Fruit fly (Drosophila melanogaster): ENCODE measurements around the gene Mst87F.

Mst87F gene

DNA sequence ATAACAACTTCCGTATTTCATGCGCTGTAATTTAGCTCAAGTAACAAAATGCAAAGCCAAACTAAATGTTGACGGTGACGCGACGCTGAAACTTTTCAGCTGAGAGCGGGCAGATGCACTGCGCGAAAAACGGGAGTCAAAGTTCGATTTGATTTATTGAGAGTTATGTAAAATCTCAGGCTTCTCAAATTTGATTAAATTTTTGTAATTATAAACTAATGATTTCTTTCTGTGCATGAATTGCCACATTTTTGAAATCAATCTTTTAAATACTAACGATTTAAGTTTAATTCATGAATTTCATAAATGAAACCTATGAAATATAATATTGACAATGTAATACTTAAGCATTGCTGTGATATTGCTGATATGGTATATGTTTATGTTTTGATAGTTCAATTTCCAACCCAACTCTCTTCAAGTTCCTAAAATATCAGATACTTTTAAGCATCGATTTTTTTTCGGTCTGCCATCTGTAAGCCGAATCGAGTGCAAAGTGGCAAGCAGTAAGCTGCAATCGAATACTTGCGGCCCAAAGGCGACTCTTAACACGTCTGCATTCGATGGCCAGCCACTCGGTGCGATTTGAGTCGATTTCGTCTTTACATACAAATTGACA is 5.1 kb downstream of the Mst87F start:
- TF ChIP-seq psq (optimal IDR thresholded peaks at IDR 0.05) (no peak), pan (optimal IDR thresholded peaks at IDR 0.05) (no peak)

- TF ChIP-seq CG8478 (optimal IDR thresholded peaks at IDR 0.05) (no peak), psq (optimal IDR thresholded peaks at IDR 0.05) (no peak), Dll (optimal IDR thresholded peaks at IDR 0.05) (no peak), EcR (GFP tag; optimal IDR thresholded peaks at IDR 0.05) (peak in 1 of 2 experiments; percentile 10), pan (optimal IDR thresholded peaks at IDR 0.05) (no peak), usp (GFP tag; optimal IDR thresholded peaks at IDR 0.05) (no peak)
These were observed 7.3 kb downstream of the Mst87F start for dm6 chr3R:13820483-13820882.

DNA sequence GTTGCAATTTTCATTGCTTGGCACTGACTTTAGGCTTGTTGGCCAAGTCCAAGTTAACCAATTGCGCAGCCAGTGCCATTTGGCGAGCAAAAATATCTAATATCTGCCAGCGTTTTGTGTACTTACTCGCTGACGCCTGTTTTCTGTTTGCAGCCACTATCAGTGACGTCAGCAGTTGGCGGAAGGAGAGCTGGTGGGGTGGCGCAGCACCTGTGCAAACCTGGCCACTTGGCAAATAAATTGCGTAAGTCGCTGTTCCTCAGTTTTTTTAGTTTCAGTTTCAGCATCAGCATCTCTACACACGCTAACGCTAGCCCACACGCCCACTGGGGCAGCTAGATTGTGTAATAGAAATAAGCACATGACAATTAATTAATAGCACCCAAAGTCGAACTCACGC is 8.8 kb downstream of the Mst87F start:
- TF ChIP-seq EcR (GFP tag; optimal IDR thresholded peaks at IDR 0.05): no peak
- no peak for TF ChIP-seq CG8478 (optimal IDR thresholded peaks at IDR 0.05)

dm6 chr3R:13817480-13818305 is 10.1 kb downstream of the Mst87F start:
- no peak for TF ChIP-seq usp (GFP tag; optimal IDR thresholded peaks at IDR 0.05)
- peak in 1 of 2 experiments; percentile 28 for TF ChIP-seq EcR (GFP tag; optimal IDR thresholded peaks at IDR 0.05)

DNA sequence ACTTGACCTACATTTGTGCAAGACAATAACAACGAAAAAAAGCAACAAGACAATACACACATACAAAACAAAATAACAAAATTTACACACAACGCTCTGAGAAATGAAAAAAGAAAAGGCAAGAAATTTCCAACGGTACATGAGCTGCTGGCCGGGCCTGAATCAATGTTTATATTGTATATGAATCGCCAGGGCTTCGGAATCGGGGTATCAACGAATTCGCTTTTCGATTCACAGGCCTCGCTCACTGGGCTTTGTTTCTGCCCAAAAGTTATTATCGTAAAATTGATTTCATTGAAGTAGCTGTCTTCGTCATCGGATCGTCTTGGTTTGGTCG is 11.5 kb downstream of the Mst87F start:
- TF ChIP-seq CG8478 (optimal IDR thresholded peaks at IDR 0.05) (no peak), usp (GFP tag; optimal IDR thresholded peaks at IDR 0.05) (no peak), psq (optimal IDR thresholded peaks at IDR 0.05) (no peak), Dll (optimal IDR thresholded peaks at IDR 0.05) (no peak), EcR (GFP tag; optimal IDR thresholded peaks at IDR 0.05) (no peak), pan (optimal IDR thresholded peaks at IDR 0.05) (no peak)

DNA sequence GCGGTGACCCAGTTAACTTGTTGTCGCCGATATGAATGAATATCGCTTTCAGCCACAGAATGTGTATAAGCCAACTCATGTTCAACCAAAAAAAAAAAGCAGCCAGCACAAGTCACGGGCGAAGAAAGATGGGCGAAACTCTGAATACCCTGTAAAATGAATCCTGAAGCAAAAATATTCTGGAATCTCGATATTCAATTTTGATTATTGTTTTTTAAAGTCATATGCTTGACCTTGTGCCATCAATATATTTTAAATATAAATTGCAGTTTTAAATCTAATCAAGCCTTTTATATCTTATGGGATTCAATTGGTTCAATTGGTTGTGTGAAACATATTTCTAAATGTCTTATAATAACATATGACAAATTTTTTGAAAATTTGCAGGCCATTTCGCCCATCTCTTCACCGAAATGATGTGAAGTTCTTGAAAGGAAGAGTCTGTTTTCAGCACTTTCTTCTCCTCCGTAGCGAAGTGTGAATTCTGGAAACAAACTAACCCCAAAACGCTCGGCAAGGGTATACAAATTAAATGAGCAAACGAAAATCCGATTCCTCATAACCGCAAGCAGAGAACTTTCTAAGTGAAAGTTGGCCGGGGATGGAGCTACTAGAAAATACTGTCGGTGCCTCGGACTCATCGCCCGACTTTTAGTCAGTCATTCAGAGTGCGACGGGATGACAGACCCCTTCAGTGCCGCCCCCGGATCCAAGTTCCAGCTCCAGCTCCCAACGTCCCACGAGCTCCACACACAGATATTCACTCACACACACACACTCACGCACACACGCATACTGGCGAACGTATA is 12.0 kb downstream of the Mst87F start:
- TF ChIP-seq EcR (GFP tag; optimal IDR thresholded peaks at IDR 0.05) (no peak), pan (optimal IDR thresholded peaks at IDR 0.05) (peak; percentile 50)

DNA sequence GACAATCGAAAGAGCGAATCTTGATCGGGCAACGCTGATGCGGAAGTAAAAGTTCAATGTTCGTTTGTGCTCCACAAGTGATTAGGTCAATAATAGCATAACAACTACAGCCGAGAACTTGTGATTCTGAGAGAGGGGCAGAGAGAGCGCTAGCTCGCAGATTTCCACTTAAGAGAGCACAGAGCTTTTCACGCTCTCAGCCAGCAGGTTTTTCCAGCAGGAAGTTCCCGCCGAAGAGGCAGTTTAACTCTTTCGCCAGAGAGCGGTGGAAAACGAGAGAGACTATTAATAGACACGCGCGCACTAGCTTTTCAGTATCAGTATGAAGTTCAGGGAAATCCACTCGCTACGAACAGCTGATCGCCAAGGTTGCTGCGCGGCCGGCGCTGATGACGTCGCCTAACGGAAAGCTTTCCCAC is 12.8 kb downstream of the Mst87F start:
- TF ChIP-seq EcR (GFP tag; optimal IDR thresholded peaks at IDR 0.05) (peak in 1 of 2 experiments; percentile 46), usp (GFP tag; optimal IDR thresholded peaks at IDR 0.05) (no peak), Dll (optimal IDR thresholded peaks at IDR 0.05) (peak; percentile 26)

dm6 chr3R:13812736-13813250 is 15.0 kb downstream of the Mst87F start, which contains the start of the genes tal-1A, tal-2A, tal-3A and tal-AA:
Gene tal-1A (plus strand): TSS chr3R:13813109.
Gene tal-2A (plus strand): TSS chr3R:13813109.
Gene tal-3A (plus strand): TSS chr3R:13813109.
Gene tal-AA (plus strand): TSS chr3R:13813109.
- TF ChIP-seq pan (optimal IDR thresholded peaks at IDR 0.05) (no peak), usp (GFP tag; optimal IDR thresholded peaks at IDR 0.05) (no peak), CG8478 (optimal IDR thresholded peaks at IDR 0.05) (peak; percentile 11), psq (optimal IDR thresholded peaks at IDR 0.05) (no peak), Dll (optimal IDR thresholded peaks at IDR 0.05) (peak; percentile 94), EcR (GFP tag; optimal IDR thresholded peaks at IDR 0.05) (peak in 1 of 2 experiments; percentile 20)

DNA sequence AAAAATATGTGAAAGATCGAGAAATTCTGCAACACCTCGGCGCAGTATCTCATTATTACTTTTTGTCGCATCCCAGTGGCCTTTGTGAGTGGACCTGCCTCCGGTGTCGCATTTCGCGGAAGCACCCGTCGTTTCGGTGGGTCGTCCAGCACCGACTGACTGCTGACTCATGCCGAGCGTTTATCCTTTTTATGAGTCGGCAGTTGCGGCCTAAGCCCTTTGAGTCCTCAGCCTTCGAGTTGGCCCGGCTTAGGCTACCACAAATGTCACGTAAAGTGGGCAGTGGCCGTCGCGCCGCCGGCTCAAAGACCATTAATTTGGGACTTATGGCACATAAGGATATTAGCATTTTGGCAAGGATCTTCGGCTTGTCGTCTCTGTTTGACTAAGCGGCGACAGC is 16.1 kb downstream of the Mst87F start:
- TF ChIP-seq usp (GFP tag; optimal IDR thresholded peaks at IDR 0.05) (no peak), EcR (GFP tag; optimal IDR thresholded peaks at IDR 0.05) (no peak)

DNA sequence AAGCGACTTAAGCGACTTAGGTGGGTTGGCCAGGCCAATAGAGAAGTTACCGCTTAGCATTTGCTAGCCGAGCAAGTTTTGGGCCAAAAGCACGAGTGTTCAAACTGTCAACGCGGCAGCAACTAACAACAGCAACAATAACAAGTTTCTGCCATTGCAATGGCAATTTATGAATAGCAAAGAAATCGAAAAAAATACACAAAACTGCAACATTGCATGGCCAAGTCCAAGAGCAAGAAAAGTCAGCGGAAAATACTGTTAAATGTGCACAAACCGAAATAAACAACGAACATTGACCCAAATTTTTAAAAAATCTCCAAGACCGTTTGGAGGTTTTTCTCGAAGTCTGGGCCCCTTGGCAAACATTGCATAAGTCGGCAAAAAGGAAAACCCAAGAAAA is 17.5 kb downstream of the Mst87F start:
- TF ChIP-seq psq (optimal IDR thresholded peaks at IDR 0.05) (no peak), CG8478 (optimal IDR thresholded peaks at IDR 0.05) (no peak), EcR (GFP tag; optimal IDR thresholded peaks at IDR 0.05) (no peak), pan (optimal IDR thresholded peaks at IDR 0.05) (no peak), usp (GFP tag; optimal IDR thresholded peaks at IDR 0.05) (no peak), Dll (optimal IDR thresholded peaks at IDR 0.05) (no peak)

DNA sequence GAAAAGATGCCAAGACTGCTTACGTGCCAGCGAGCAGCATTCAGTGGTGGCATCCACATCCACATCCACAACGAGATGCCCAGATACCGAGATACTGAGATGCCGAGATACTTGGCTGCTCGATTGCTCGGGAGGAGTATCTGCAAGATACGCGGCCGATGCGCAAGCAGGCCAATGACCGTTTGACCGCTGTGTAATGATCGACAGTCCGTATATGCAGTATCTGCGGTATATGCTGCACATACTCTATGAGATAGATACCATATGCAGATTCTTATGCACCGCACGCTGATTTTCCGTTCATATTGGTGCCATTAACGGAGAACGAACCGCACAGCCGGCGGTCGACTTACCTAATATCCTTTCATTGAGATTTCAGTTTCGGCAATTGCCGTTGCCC is 18.5 kb downstream of the Mst87F start:
- TF ChIP-seq usp (GFP tag; optimal IDR thresholded peaks at IDR 0.05) (no peak), EcR (GFP tag; optimal IDR thresholded peaks at IDR 0.05) (peak in 1 of 2 experiments; percentile 14), pan (optimal IDR thresholded peaks at IDR 0.05) (no peak), CG8478 (optimal IDR thresholded peaks at IDR 0.05) (no peak), Dll (optimal IDR thresholded peaks at IDR 0.05) (no peak)

dm6 chr3R:13807906-13808305 is 19.9 kb downstream of the Mst87F start:
- TF ChIP-seq pan (optimal IDR thresholded peaks at IDR 0.05) (no peak), Dll (optimal IDR thresholded peaks at IDR 0.05) (no peak), CG8478 (optimal IDR thresholded peaks at IDR 0.05) (no peak), EcR (GFP tag; optimal IDR thresholded peaks at IDR 0.05) (no peak), usp (GFP tag; optimal IDR thresholded peaks at IDR 0.05) (no peak), psq (optimal IDR thresholded peaks at IDR 0.05) (no peak)

All from whole organism.